Worm (Caenorhabditis elegans) whole organism, L4/young adult: ENCODE measurements around the gene T26H5.11.

Experiments used
- W03F9.2 ChIP-seq: fragments of 150-350 bp; optimal IDR thresholded peaks from 2 replicates; lab custom pipeline; 2014; ENCODE audit warnings: missing biosample characterization, missing genetic modification characterization
- him-1 ChIP-seq: sonication (generic microtip); optimal IDR thresholded peaks from 2 replicates; lab custom pipeline; 2016; ENCODE audit warnings: missing genotype, missing genetic modification reagents, missing genetic modification characterization, missing compliant biosample characterization

DNA sequence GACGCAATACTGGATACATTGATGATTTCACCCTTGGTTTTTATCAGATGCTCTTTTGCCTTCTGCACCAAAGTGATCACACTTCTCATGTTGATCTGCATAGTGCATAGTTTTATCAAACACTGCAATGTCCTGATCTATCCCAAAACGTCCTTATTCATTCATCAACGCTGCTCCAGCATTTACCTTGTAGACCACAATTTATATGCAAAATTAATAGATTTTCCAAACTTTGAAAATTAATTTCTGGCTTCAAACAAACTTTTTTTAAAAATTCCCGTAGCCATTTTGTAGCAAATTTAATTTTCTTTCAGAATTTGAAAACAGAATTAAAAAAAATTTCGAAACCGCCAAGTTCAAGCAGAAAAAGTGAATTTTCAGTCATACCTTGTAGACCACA is 40.4 kb upstream of the T26H5.11 start, which contains the start of gene C06B8.3:
- TF ChIP-seq W03F9.2 (tag; lab: Kevin White, UChicago) (no peak), him-1 (tag; lab: Kevin White, UChicago) (no peak)
